Fruit fly (Drosophila melanogaster) whole organism, embryonic: ENCODE results near the gene drm.
A peak's percentile ranks its signal among the peaks of the same experiment; 100 is the strongest.

Experiments
- CG11504 ChIP-seq: fragments of 200-800 bp; sonication (Bioruptor generic); optimal IDR thresholded peaks from 3 replicates; lab custom pipeline; 2019; ENCODE audit warnings: missing biosample characterization, mild to moderate bottlenecking, missing genetic modification characterization, moderate library complexity
- CG12071 ChIP-seq: fragments of 200-800 bp; sonication (Bioruptor generic); optimal IDR thresholded peaks from 3 replicates; lab custom pipeline; 2018; ENCODE audit warnings: missing biosample characterization, mild to moderate bottlenecking, missing genetic modification characterization
- CG13287 ChIP-seq: fragments of 200-800 bp; sonication (Bioruptor generic); IDR thresholded peaks from 2 replicates; pipeline ENCODE4 v1.3.6; 2022; ENCODE audit warnings: missing biosample characterization, missing genetic modification characterization; ENCODE audit not compliant: partially characterized antibody
- CG14965 ChIP-seq: fragments of 200-800 bp; sonication (Bioruptor generic); optimal IDR thresholded peaks from 2 replicates; lab custom pipeline; 2016; ENCODE audit warnings: missing biosample characterization, missing genetic modification characterization, borderline replicate concordance
- CG15011 ChIP-seq: fragments of 200-800 bp; sonication (Bioruptor generic); optimal IDR thresholded peaks from 3 replicates; lab custom pipeline; 2018; ENCODE audit warnings: missing biosample characterization, mild to moderate bottlenecking, missing genetic modification characterization
- CG15696 ChIP-seq: fragments of 200-800 bp; sonication (Bioruptor generic); optimal IDR thresholded peaks from 2 replicates; lab custom pipeline; 2019; ENCODE audit warnings: missing biosample characterization, mild to moderate bottlenecking, missing genetic modification characterization, moderate library complexity
- CG30403 ChIP-seq: fragments of 200-800 bp; sonication (Bioruptor generic); optimal IDR thresholded peaks from 3 replicates; lab custom pipeline; 2016; ENCODE audit warnings: missing biosample characterization, missing genetic modification characterization
- CG3281 ChIP-seq: fragments of 200-800 bp; sonication (Bioruptor generic); optimal IDR thresholded peaks from 3 replicates; lab custom pipeline; 2017; ENCODE audit warnings: missing biosample characterization, mild to moderate bottlenecking, missing genetic modification characterization
- CG33213 ChIP-seq: fragments of 200-800 bp; sonication (Bioruptor generic); optimal IDR thresholded peaks from 3 replicates; lab custom pipeline; 2016; ENCODE audit warnings: missing biosample characterization, missing genetic modification characterization
- CG34376 ChIP-seq: fragments of 200-800 bp; sonication (Bioruptor generic); optimal IDR thresholded peaks from 2 replicates; lab custom pipeline; 2018; ENCODE audit warnings: missing biosample characterization, mild to moderate bottlenecking, missing genetic modification characterization
- CG4360 ChIP-seq: fragments of 200-800 bp; sonication (Bioruptor generic); IDR thresholded peaks from 2 replicates; pipeline ENCODE4 v1.3.6; 2022; ENCODE audit warnings: missing biosample characterization, missing genetic modification characterization
- CG5953 ChIP-seq: fragments of 200-800 bp; sonication (Bioruptor generic); IDR thresholded peaks from 2 replicates; pipeline ENCODE4 v1.3.6; 2022; ENCODE audit warnings: missing biosample characterization, missing genetic modification characterization
- CG6813 ChIP-seq: fragments of 200-800 bp; sonication (Bioruptor generic); optimal IDR thresholded peaks from 2 replicates; lab custom pipeline; 2017; ENCODE audit warnings: missing biosample characterization, missing genetic modification characterization, mild to moderate bottlenecking, moderate library complexity, missing genetic modification reagents
- CG7357 ChIP-seq: fragments of 200-800 bp; sonication (Bioruptor generic); IDR thresholded peaks from 3 replicates; pipeline ENCODE4 v1.3.6; 2022; ENCODE audit warnings: missing biosample characterization, missing genetic modification characterization
- CG8765 ChIP-seq: fragments of 200-800 bp; sonication (Bioruptor generic); IDR thresholded peaks from 2 replicates; pipeline ENCODE4 v1.3.6; 2022; ENCODE audit warnings: missing biosample characterization, missing genetic modification characterization
- CG9817 ChIP-seq: fragments of 200-800 bp; sonication (Bioruptor generic); optimal IDR thresholded peaks from 2 replicates; lab custom pipeline; 2018; ENCODE audit warnings: missing biosample characterization, mild to moderate bottlenecking, missing genetic modification characterization, moderate library complexity
- Dip2 ChIP-seq: fragments of 200-800 bp; sonication (Bioruptor generic); IDR thresholded peaks from 2 replicates; pipeline ENCODE4 v1.3.6; 2022; ENCODE audit warnings: missing biosample characterization, missing genetic modification characterization
- H2.0 ChIP-seq: fragments of 200-800 bp; sonication (Bioruptor generic); IDR thresholded peaks from 2 replicates; pipeline ENCODE4 v1.3.6; 2022; ENCODE audit warnings: missing biosample characterization, missing genetic modification characterization
- HmgZ ChIP-seq: fragments of 200-800 bp; sonication (Bioruptor generic); optimal IDR thresholded peaks from 2 replicates; lab custom pipeline; 2018; ENCODE audit warnings: missing biosample characterization, mild to moderate bottlenecking, missing genetic modification characterization
- Nf-YA ChIP-seq: fragments of 200-800 bp; sonication (Bioruptor generic); IDR thresholded peaks from 2 replicates; pipeline ENCODE4 v1.3.6; 2022; ENCODE audit warnings: missing biosample characterization, missing genetic modification characterization
- Nf-YB ChIP-seq: fragments of 200-800 bp; sonication (Bioruptor generic); optimal IDR thresholded peaks from 3 replicates; lab custom pipeline; 2019; ENCODE audit warnings: missing biosample characterization, mild to moderate bottlenecking, missing genetic modification characterization, moderate library complexity
- Pdp1 ChIP-seq, 2 experiments: fragments of 200-800 bp; sonication (Bioruptor generic); optimal IDR thresholded peaks; 3 replicates each; lab custom pipeline; 2016; ENCODE audit warnings: missing biosample characterization in 2 of 2, missing genetic modification characterization in 2 of 2, mild to moderate bottlenecking in 1 of 2, moderate library complexity in 1 of 2
- Ptx1 ChIP-seq: fragments of 200-800 bp; sonication (Bioruptor generic); IDR thresholded peaks from 2 replicates; pipeline ENCODE4 v1.3.6; 2022; ENCODE audit warnings: missing biosample characterization, missing genetic modification characterization
- Rfx ChIP-seq: fragments of 200-800 bp; sonication (Bioruptor generic); IDR thresholded peaks from 2 replicates; pipeline ENCODE4 v1.3.6; 2022; ENCODE audit warnings: missing biosample characterization, missing genetic modification characterization
- Six4 ChIP-seq: fragments of 200-800 bp; sonication (Bioruptor generic); optimal IDR thresholded peaks from 2 replicates; lab custom pipeline; 2016; ENCODE audit warnings: missing biosample characterization, missing genetic modification characterization
- Sox100B ChIP-seq: fragments of 200-800 bp; sonication (Bioruptor generic); optimal IDR thresholded peaks from 3 replicates; lab custom pipeline; 2018; ENCODE audit warnings: missing biosample characterization, mild to moderate bottlenecking, missing genetic modification characterization
- Sry-β ChIP-seq: fragments of 200-800 bp; sonication (Bioruptor generic); optimal IDR thresholded peaks from 2 replicates; lab custom pipeline; 2018; ENCODE audit warnings: missing biosample characterization, mild to moderate bottlenecking, missing genetic modification characterization, moderate library complexity
- al ChIP-seq: fragments of 200-800 bp; sonication (Bioruptor generic); IDR thresholded peaks from 2 replicates; pipeline ENCODE4 v1.3.6; 2022; ENCODE audit warnings: missing biosample characterization, missing genetic modification characterization
- ara ChIP-seq: fragments of 200-800 bp; sonication (Bioruptor generic); IDR thresholded peaks from 2 replicates; pipeline ENCODE4 v1.3.6; 2022; ENCODE audit warnings: missing biosample characterization, missing genetic modification characterization
- bab2 ChIP-seq: fragments of 200-800 bp; sonication (Bioruptor generic); optimal IDR thresholded peaks from 2 replicates; lab custom pipeline; 2016; ENCODE audit warnings: missing biosample characterization, missing genetic modification characterization
- bsh ChIP-seq, 2 experiments: fragments of 200-800 bp; sonication (Bioruptor generic); optimal IDR thresholded peaks; 2 replicates each; lab custom pipeline; 2017 to 2018; ENCODE audit warnings: mild to moderate bottlenecking in 2 of 2, missing biosample characterization in 2 of 2, missing genetic modification characterization in 2 of 2, moderate library complexity in 1 of 2
- caup ChIP-seq: fragments of 200-800 bp; sonication (Bioruptor generic); optimal IDR thresholded peaks from 3 replicates; lab custom pipeline; 2017; ENCODE audit warnings: missing biosample characterization, mild to moderate bottlenecking, missing genetic modification characterization, moderate library complexity; ENCODE audit not compliant: severe bottlenecking
- chm ChIP-seq: fragments of 200-800 bp; sonication (Bioruptor generic); IDR thresholded peaks from 2 replicates; pipeline ENCODE4 v1.3.6; 2022; ENCODE audit warnings: missing biosample characterization, missing genetic modification characterization
- dmrt99B ChIP-seq: fragments of 200-800 bp; sonication (Bioruptor generic); optimal IDR thresholded peaks from 2 replicates; lab custom pipeline; 2018; ENCODE audit warnings: missing biosample characterization, mild to moderate bottlenecking, missing genetic modification characterization, moderate library complexity
- her ChIP-seq: fragments of 200-800 bp; sonication (Bioruptor generic); optimal IDR thresholded peaks from 2 replicates; lab custom pipeline; 2016; ENCODE audit warnings: missing biosample characterization, missing genetic modification characterization
- ind ChIP-seq: fragments of 200-800 bp; sonication (Bioruptor generic); optimal IDR thresholded peaks from 3 replicates; lab custom pipeline; 2016; ENCODE audit warnings: missing biosample characterization, missing genetic modification characterization
- jing ChIP-seq: fragments of 200-800 bp; sonication (Bioruptor generic); optimal IDR thresholded peaks from 2 replicates; lab custom pipeline; 2018; ENCODE audit warnings: missing biosample characterization, mild to moderate bottlenecking, missing genetic modification characterization
- lbe ChIP-seq: fragments of 200-800 bp; sonication (Bioruptor generic); optimal IDR thresholded peaks from 2 replicates; lab custom pipeline; 2016; ENCODE audit warnings: missing biosample characterization, mild to moderate bottlenecking, missing genetic modification characterization
- lilli ChIP-seq: fragments of 200-800 bp; sonication (Bioruptor generic); optimal IDR thresholded peaks from 3 replicates; lab custom pipeline; 2016; ENCODE audit warnings: missing biosample characterization, missing genetic modification characterization
- lola ChIP-seq, 3 experiments: fragments of >200 bp in 2 of 3; fragments of 200-800 bp in 1 of 3; sonication (Bioruptor generic) in 1 of 3; optimal IDR thresholded peaks; 2 replicates each; lab custom pipeline; 2017 to 2019; ENCODE audit warnings: missing biosample characterization in 3 of 3, missing genetic modification characterization in 3 of 3, mild to moderate bottlenecking in 1 of 3, moderate library complexity in 1 of 3
- nerfin-2 ChIP-seq: fragments of 200-800 bp; sonication (Bioruptor generic); IDR thresholded peaks from 2 replicates; pipeline ENCODE4 v1.3.6; 2022; ENCODE audit warnings: missing biosample characterization, missing genetic modification characterization; ENCODE audit not compliant: partially characterized antibody
- oc ChIP-seq: fragments of 200-800 bp; sonication (Bioruptor generic); optimal IDR thresholded peaks from 2 replicates; lab custom pipeline; 2018; ENCODE audit warnings: missing biosample characterization, mild to moderate bottlenecking, missing genetic modification characterization, moderate library complexity
- odd ChIP-seq: fragments of 200-800 bp; sonication (Bioruptor generic); optimal IDR thresholded peaks from 2 replicates; lab custom pipeline; 2017; ENCODE audit warnings: missing biosample characterization, mild to moderate bottlenecking, missing genetic modification characterization
- peb ChIP-seq: fragments of 200-800 bp; sonication (Bioruptor generic); IDR thresholded peaks from 2 replicates; pipeline ENCODE4 v1.3.6; 2022; ENCODE audit warnings: missing biosample characterization, missing genetic modification characterization
- pho ChIP-seq: fragments of 200-800 bp; sonication (Bioruptor generic); optimal IDR thresholded peaks from 2 replicates; lab custom pipeline; 2016; ENCODE audit warnings: missing biosample characterization, missing genetic modification characterization
- pnt ChIP-seq: fragments of 200-800 bp; sonication (Bioruptor generic); optimal IDR thresholded peaks from 3 replicates; lab custom pipeline; 2016; ENCODE audit warnings: missing biosample characterization, missing genetic modification characterization
- pum ChIP-seq: fragments of 200-800 bp; sonication (Bioruptor generic); optimal IDR thresholded peaks from 2 replicates; lab custom pipeline; 2016; ENCODE audit warnings: missing biosample characterization, missing genetic modification characterization
- schlank ChIP-seq: fragments of 200-800 bp; sonication (Bioruptor generic); optimal IDR thresholded peaks from 2 replicates; lab custom pipeline; 2018; ENCODE audit warnings: missing biosample characterization, mild to moderate bottlenecking, missing genetic modification characterization
- sens ChIP-seq: fragments of 200-800 bp; sonication (Bioruptor generic); peaks from one replicate; lab custom pipeline; 2016; ENCODE audit warnings: missing biosample characterization, missing genetic modification characterization
- slou ChIP-seq: fragments of 200-800 bp; sonication (Bioruptor generic); optimal IDR thresholded peaks from 3 replicates; lab custom pipeline; 2016; ENCODE audit warnings: missing biosample characterization, missing genetic modification characterization
- zf30C ChIP-seq: fragments of 200-800 bp; sonication (Bioruptor generic); optimal IDR thresholded peaks from 3 replicates; lab custom pipeline; 2018; ENCODE audit warnings: missing biosample characterization, mild to moderate bottlenecking, missing genetic modification characterization

The drm gene

DNA sequence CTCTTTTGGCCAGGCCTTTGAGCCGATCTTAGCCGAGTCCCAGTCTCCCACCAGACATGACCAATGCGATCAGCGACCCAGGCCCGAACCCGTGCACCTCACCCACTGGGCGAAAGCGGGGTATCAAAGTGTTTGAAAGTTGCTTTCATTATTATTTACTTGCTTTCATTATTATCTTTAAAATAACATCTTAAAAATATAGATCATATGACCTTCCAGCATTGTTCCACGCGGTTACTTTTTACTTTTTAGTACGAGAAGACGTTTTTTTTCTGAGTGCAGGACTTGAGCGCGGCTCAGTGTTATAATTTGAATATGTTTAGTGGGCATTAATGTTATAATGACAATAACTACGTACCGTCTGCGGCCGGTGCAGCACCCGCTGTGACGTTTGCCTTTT, 4.0 kb downstream of the drm start:
- no peak for TF ChIP-seq Six4 (GFP tag; lab: Kevin White, UChicago)
- no peak for TF ChIP-seq Sox100B
- no peak for TF ChIP-seq al (GFP tag; lab: Robert Waterston, UW)
- TF ChIP-seq her, result no peak
- peak; percentile 48 for TF ChIP-seq sens (GFP tag; lab: Kevin White, UChicago)
- TF ChIP-seq CG30403, result no peak
- no peak for TF ChIP-seq slou (GFP tag; lab: Kevin White, UChicago)
- no peak for TF ChIP-seq CG9817 (tag; lab: Kevin White, UChicago)
- peak; percentile 34 for TF ChIP-seq zf30C (GFP tag; lab: Kevin White, UChicago)
- no peak for TF ChIP-seq CG7357 (GFP tag; lab: Robert Waterston, UW)
- no peak for TF ChIP-seq Nf-YB (GFP tag; lab: Kevin White, UChicago)
- TF ChIP-seq Ptx1, result no peak
- no peak for TF ChIP-seq ind (GFP tag; lab: Kevin White, UChicago)
- no peak for TF ChIP-seq peb
- no peak for TF ChIP-seq CG34376 (GFP tag; lab: Kevin White, UChicago)
- TF ChIP-seq CG13287 (GFP tag; lab: Robert Waterston, UW), result no peak
- no peak for TF ChIP-seq Pdp1 (GFP tag; optimal IDR thresholded peaks at IDR 0.05; lab: Kevin White, UChicago)
- no peak for TF ChIP-seq CG15696 (tag; lab: Kevin White, UChicago)
- TF ChIP-seq CG3281, result no peak
- no peak for TF ChIP-seq CG5953 (GFP tag; lab: Robert Waterston, UW)
- no peak for TF ChIP-seq ara
- no peak for TF ChIP-seq dmrt99B (tag; lab: Kevin White, UChicago)
- TF ChIP-seq odd (GFP tag; lab: Kevin White, UChicago), result no peak
- no peak for TF ChIP-seq lbe (GFP tag; lab: Kevin White, UChicago)
- no peak for TF ChIP-seq Dip2 (GFP tag; lab: Robert Waterston, UW)
- TF ChIP-seq HmgZ, result no peak
- TF ChIP-seq lilli (GFP tag; lab: Kevin White, UChicago), result no peak
- TF ChIP-seq CG6813 (GFP tag; lab: Kevin White, UChicago), result no peak
- no peak for TF ChIP-seq Nf-YA (GFP tag; lab: Robert Waterston, UW)
- no peak for TF ChIP-seq CG12071 (GFP tag; lab: Kevin White, UChicago)
- TF ChIP-seq CG4360, result no peak
- peak in 1 of 2 experiments; percentile 14 for TF ChIP-seq bsh (GFP tag; optimal IDR thresholded peaks at IDR 0.05; lab: Kevin White, UChicago)
- no peak for TF ChIP-seq caup (GFP tag; lab: Kevin White, UChicago)
- no peak for TF ChIP-seq oc (tag; lab: Kevin White, UChicago)
- no peak for TF ChIP-seq CG15011 (GFP tag; lab: Kevin White, UChicago)
- no peak for TF ChIP-seq jing (GFP tag; lab: Kevin White, UChicago)
- peak in 1 of 3 experiments; percentile 28 for TF ChIP-seq lola (GFP tag; optimal IDR thresholded peaks at IDR 0.05; lab: Kevin White, UChicago)
- TF ChIP-seq CG8765 (GFP tag; lab: Robert Waterston, UW), result 0 out of 2 replicates have a peak, but pooled peaks have one; percentile 15
- TF ChIP-seq chm (GFP tag; lab: Robert Waterston, UW), result no peak
- TF ChIP-seq CG33213 (GFP tag; lab: Kevin White, UChicago), result no peak
- TF ChIP-seq nerfin-2 (GFP tag; lab: Robert Waterston, UW), result no peak
- TF ChIP-seq CG11504, result no peak
- no peak for TF ChIP-seq CG14965 (GFP tag; lab: Kevin White, UChicago)
- TF ChIP-seq pho (GFP tag; lab: Kevin White, UChicago), result no peak
- TF ChIP-seq schlank (tag; lab: Kevin White, UChicago), result no peak
- no peak for TF ChIP-seq pum
- TF ChIP-seq Sry-β (GFP tag; lab: Kevin White, UChicago), result no peak
- no peak for TF ChIP-seq H2.0
- no peak for TF ChIP-seq Rfx (GFP tag; lab: Robert Waterston, UW)
- no peak for TF ChIP-seq bab2 (GFP tag; lab: Kevin White, UChicago)
- TF ChIP-seq pnt (GFP tag; lab: Kevin White, UChicago), result no peak
